Worm (Caenorhabditis elegans): ENCODE results near the gene R11G10.3.

Gene R11G10.3

ce11 chrV:13577463-13577862 lies 54.2 kb downstream of the R11G10.3 start:
- TF ChIP-seq hlh-13 (GFP tag; optimal IDR thresholded peaks at IDR 0.05) (no peak), ceh-9 (tag; optimal IDR thresholded peaks at IDR 0.05) (no peak), ttx-3 (tag; optimal IDR thresholded peaks at IDR 0.05) (no peak), eyg-1 (tag; optimal IDR thresholded peaks at IDR 0.05) (no peak), elt-4 (tag; optimal IDR thresholded peaks at IDR 0.05) (no peak), gmeb-2 (tag; optimal IDR thresholded peaks at IDR 0.05) (no peak), hlh-15 (tag; optimal IDR thresholded peaks at IDR 0.05) (no peak), fkh-6 (tag; optimal IDR thresholded peaks at IDR 0.05) (no peak), ceh-48 (tag; optimal IDR thresholded peaks at IDR 0.05) (no peak), Y22D7AL.16 (tag; optimal IDR thresholded peaks at IDR 0.05) (no peak)

- no peak for TF ChIP-seq hlh-13 (GFP tag; optimal IDR thresholded peaks at IDR 0.05)
- TF ChIP-seq pag-3 (tag; optimal IDR thresholded peaks at IDR 0.05; ENCODE audit: borderline replicate concordance), result no peak
- TF ChIP-seq ceh-48 (tag; optimal IDR thresholded peaks at IDR 0.05), result no peak
- no peak for TF ChIP-seq syd-9 (tag; optimal IDR thresholded peaks at IDR 0.05)
- TF ChIP-seq ceh-14 (tag; optimal IDR thresholded peaks at IDR 0.05), result no peak
These were observed 55.3 kb downstream of the R11G10.3 start, which contains the start of gene C50B8.6 for ce11 chrV:13578637-13579036. TSS of gene C50B8.6 (plus strand) at chrV:13578972.

All from whole organism, late embryonic.